Fruit fly (Drosophila melanogaster) whole organism, adult: ENCODE data around the gene foxo.

Experiments used
- CG11617 ChIP-seq: fragments of 200-800 bp; sonication (Bioruptor generic); optimal IDR thresholded peaks from 2 replicates; lab custom pipeline; 2017; ENCODE audit warnings: mild to moderate bottlenecking, missing biosample characterization, missing genetic modification reagents, missing genetic modification characterization
- CG12768 ChIP-seq: fragments of 200-800 bp; sonication (Bioruptor generic); optimal IDR thresholded peaks from 2 replicates; lab custom pipeline; 2017; ENCODE audit warnings: missing biosample characterization, missing genetic modification characterization, mild to moderate bottlenecking, moderate library complexity, missing genetic modification reagents
- CG14711 ChIP-seq: fragments of 200-800 bp; sonication (Bioruptor generic); optimal IDR thresholded peaks from 2 replicates; lab custom pipeline; 2018; ENCODE audit warnings: missing biosample characterization, mild to moderate bottlenecking, missing genetic modification characterization, moderate library complexity
- CG1620 ChIP-seq: fragments of 200-800 bp; sonication (Bioruptor generic); optimal IDR thresholded peaks from 2 replicates; lab custom pipeline; 2016; ENCODE audit warnings: missing biosample characterization, missing genetic modification characterization
- CG33017 ChIP-seq: fragments of 200-800 bp; sonication (Bioruptor generic); optimal IDR thresholded peaks from 2 replicates; lab custom pipeline; 2018; ENCODE audit warnings: missing biosample characterization, mild to moderate bottlenecking, missing genetic modification characterization, moderate library complexity
- CG5204 ChIP-seq: fragments of 200-800 bp; sonication (Bioruptor generic); optimal IDR thresholded peaks from 2 replicates; lab custom pipeline; 2016; ENCODE audit warnings: missing biosample characterization, missing genetic modification characterization
- CG7045 ChIP-seq: fragments of 200-800 bp; sonication (Bioruptor generic); optimal IDR thresholded peaks from 2 replicates; lab custom pipeline; 2017; ENCODE audit warnings: missing biosample characterization, mild to moderate bottlenecking, missing genetic modification characterization
- CG7101 ChIP-seq: fragments of 200-800 bp; sonication (Bioruptor generic); optimal IDR thresholded peaks from 2 replicates; lab custom pipeline; 2018; ENCODE audit warnings: missing biosample characterization, mild to moderate bottlenecking, missing genetic modification characterization, moderate library complexity
- Clk ChIP-seq: fragments of 200-800 bp; sonication (Bioruptor generic); optimal IDR thresholded peaks from 2 replicates; lab custom pipeline; 2017; ENCODE audit warnings: missing biosample characterization, missing genetic modification characterization
- Crg-1 ChIP-seq: fragments of 200-800 bp; sonication (Bioruptor generic); optimal IDR thresholded peaks from 2 replicates; lab custom pipeline; 2016; ENCODE audit warnings: missing biosample characterization, missing genetic modification characterization
- Hr96 ChIP-seq: fragments of 200-800 bp; sonication (Bioruptor generic); optimal IDR thresholded peaks from 2 replicates; lab custom pipeline; 2016; ENCODE audit warnings: missing biosample characterization, missing genetic modification characterization
- Mnt ChIP-seq: fragments of 200-800 bp; sonication (Bioruptor generic); optimal IDR thresholded peaks from 2 replicates; lab custom pipeline; 2016; ENCODE audit warnings: missing biosample characterization, mild to moderate bottlenecking, missing genetic modification characterization
- bab1 ChIP-seq: fragments of 200-800 bp; sonication (Bioruptor generic); optimal IDR thresholded peaks from 3 replicates; lab custom pipeline; 2019; ENCODE audit warnings: missing biosample characterization, mild to moderate bottlenecking, missing genetic modification characterization, moderate library complexity
- cic ChIP-seq: fragments of 200-800 bp; sonication (Bioruptor generic); optimal IDR thresholded peaks from 2 replicates; lab custom pipeline; 2017; ENCODE audit warnings: missing biosample characterization, mild to moderate bottlenecking, missing genetic modification characterization, moderate library complexity
- cnc ChIP-seq, 2 experiments: fragments of >200 bp; optimal IDR thresholded peaks; 2 replicates each; lab custom pipeline; 2017
- kay ChIP-seq: fragments of 200-800 bp; sonication (Bioruptor generic); peaks from one replicate; lab custom pipeline; 2016; ENCODE audit warnings: missing biosample characterization, missing genetic modification characterization, borderline replicate concordance
- ovo ChIP-seq: fragments of 200-800 bp; sonication (Bioruptor generic); optimal IDR thresholded peaks from 2 replicates; lab custom pipeline; 2016; ENCODE audit warnings: missing biosample characterization, missing genetic modification characterization
- pad ChIP-seq: fragments of 200-800 bp; sonication (Bioruptor generic); optimal IDR thresholded peaks from 3 replicates; lab custom pipeline; 2017; ENCODE audit warnings: missing biosample characterization, missing genetic modification characterization, mild to moderate bottlenecking, moderate library complexity, missing genetic modification reagents
- tj ChIP-seq: fragments of 200-800 bp; sonication (Bioruptor generic); optimal IDR thresholded peaks from 3 replicates; lab custom pipeline; 2017; ENCODE audit warnings: missing biosample characterization, mild to moderate bottlenecking, missing genetic modification characterization, moderate library complexity
- toe ChIP-seq: fragments of 200-800 bp; sonication (Bioruptor generic); optimal IDR thresholded peaks from 2 replicates; lab custom pipeline; 2016; ENCODE audit warnings: missing biosample characterization, missing genetic modification characterization

foxo gene

dm6 chr3R:14056320-14057053, at the start of gene foxo:
Gene foxo, plus strand, starts transcription at chr3R:14056945.
- peak; percentile 58 for TF ChIP-seq CG7045
- peak; percentile 24 for TF ChIP-seq toe
- peak; percentile 73 for TF ChIP-seq CG14711 (tag; lab: Kevin White, UChicago)
- peak; percentile 66 for TF ChIP-seq bab1 (GFP tag; lab: Kevin White, UChicago)
- TF ChIP-seq CG1620 = peak; percentile 20
- peak; percentile 66 for TF ChIP-seq CG7101 (tag; lab: Kevin White, UChicago)
- TF ChIP-seq ovo (GFP tag; lab: Kevin White, UChicago) = no peak
- TF ChIP-seq Mnt (GFP tag; lab: Kevin White, UChicago) = peak; percentile 99
- TF ChIP-seq cic (GFP tag; lab: Kevin White, UChicago) = peak; percentile 71
- TF ChIP-seq Hr96 (GFP tag; lab: Kevin White, UChicago) = no peak
- TF ChIP-seq pad (GFP tag; lab: Kevin White, UChicago) = peak; percentile 28
- no peak for TF ChIP-seq cnc (optimal IDR thresholded peaks at IDR 0.05; lab: Kevin White, UChicago)
- TF ChIP-seq tj (GFP tag; lab: Kevin White, UChicago) = no peak
- TF ChIP-seq CG33017 (tag; lab: Kevin White, UChicago) = peak; percentile 80
- TF ChIP-seq Crg-1 (GFP tag; lab: Kevin White, UChicago) = no peak
- TF ChIP-seq CG11617 (GFP tag; lab: Kevin White, UChicago) = peak; percentile 84
- peak; percentile 77 for TF ChIP-seq kay (GFP tag; lab: Kevin White, UChicago)
- TF ChIP-seq Clk (GFP tag; lab: Kevin White, UChicago) = no peak
- TF ChIP-seq CG12768 (GFP tag; lab: Kevin White, UChicago) = peak; percentile 57
- peak; percentile 48 for TF ChIP-seq CG5204 (GFP tag; lab: Kevin White, UChicago)

dm6 chr3R:14007550-14007949, 49.2 kb upstream of the foxo start:
- TF ChIP-seq CG7101 (tag; lab: Kevin White, UChicago) (no peak), bab1 (GFP tag; lab: Kevin White, UChicago) (no peak), Crg-1 (GFP tag; lab: Kevin White, UChicago) (no peak), toe (no peak)

dm6 chr3R:14008854-14009253, 47.9 kb upstream of the foxo start:
- TF ChIP-seq cnc (optimal IDR thresholded peaks at IDR 0.05; lab: Kevin White, UChicago) = no peak
- no peak for TF ChIP-seq bab1 (GFP tag; lab: Kevin White, UChicago)
- no peak for TF ChIP-seq Mnt (GFP tag; lab: Kevin White, UChicago)
- TF ChIP-seq pad (GFP tag; lab: Kevin White, UChicago) = no peak
- no peak for TF ChIP-seq CG5204 (GFP tag; lab: Kevin White, UChicago)
- no peak for TF ChIP-seq tj (GFP tag; lab: Kevin White, UChicago)
- no peak for TF ChIP-seq CG11617 (GFP tag; lab: Kevin White, UChicago)
- TF ChIP-seq CG12768 (GFP tag; lab: Kevin White, UChicago) = no peak
- no peak for TF ChIP-seq toe
- no peak for TF ChIP-seq CG1620
- TF ChIP-seq CG33017 (tag; lab: Kevin White, UChicago) = no peak
- no peak for TF ChIP-seq kay (GFP tag; lab: Kevin White, UChicago)
- TF ChIP-seq Crg-1 (GFP tag; lab: Kevin White, UChicago) = no peak

dm6 chr3R:14009643-14010042, 47.1 kb upstream of the foxo start:
- TF ChIP-seq CG1620 = no peak
- TF ChIP-seq CG12768 (GFP tag; lab: Kevin White, UChicago) = no peak
- no peak for TF ChIP-seq bab1 (GFP tag; lab: Kevin White, UChicago)
- TF ChIP-seq Clk (GFP tag; lab: Kevin White, UChicago) = no peak
- TF ChIP-seq kay (GFP tag; lab: Kevin White, UChicago) = no peak
- no peak for TF ChIP-seq pad (GFP tag; lab: Kevin White, UChicago)
- TF ChIP-seq Hr96 (GFP tag; lab: Kevin White, UChicago) = no peak
- TF ChIP-seq CG7045 = no peak
- TF ChIP-seq tj (GFP tag; lab: Kevin White, UChicago) = no peak
- no peak for TF ChIP-seq Crg-1 (GFP tag; lab: Kevin White, UChicago)
- TF ChIP-seq CG5204 (GFP tag; lab: Kevin White, UChicago) = no peak
- no peak for TF ChIP-seq CG7101 (tag; lab: Kevin White, UChicago)
- TF ChIP-seq CG14711 (tag; lab: Kevin White, UChicago) = no peak
- TF ChIP-seq CG11617 (GFP tag; lab: Kevin White, UChicago) = no peak
- no peak for TF ChIP-seq CG33017 (tag; lab: Kevin White, UChicago)
- no peak for TF ChIP-seq ovo (GFP tag; lab: Kevin White, UChicago)
- no peak for TF ChIP-seq cic (GFP tag; lab: Kevin White, UChicago)
- no peak for TF ChIP-seq Mnt (GFP tag; lab: Kevin White, UChicago)
- TF ChIP-seq cnc (optimal IDR thresholded peaks at IDR 0.05; lab: Kevin White, UChicago) = no peak
- TF ChIP-seq toe = no peak

- no peak for TF ChIP-seq CG14711 (tag; lab: Kevin White, UChicago)
- TF ChIP-seq CG1620 = no peak
- TF ChIP-seq CG33017 (tag; lab: Kevin White, UChicago) = no peak
- no peak for TF ChIP-seq tj (GFP tag; lab: Kevin White, UChicago)
- TF ChIP-seq CG11617 (GFP tag; lab: Kevin White, UChicago) = no peak
- TF ChIP-seq Hr96 (GFP tag; lab: Kevin White, UChicago) = no peak
- no peak for TF ChIP-seq ovo (GFP tag; lab: Kevin White, UChicago)
- no peak for TF ChIP-seq cnc (optimal IDR thresholded peaks at IDR 0.05; lab: Kevin White, UChicago)
- no peak for TF ChIP-seq pad (GFP tag; lab: Kevin White, UChicago)
- TF ChIP-seq Crg-1 (GFP tag; lab: Kevin White, UChicago) = no peak
- no peak for TF ChIP-seq kay (GFP tag; lab: Kevin White, UChicago)
- TF ChIP-seq CG5204 (GFP tag; lab: Kevin White, UChicago) = no peak
- TF ChIP-seq Clk (GFP tag; lab: Kevin White, UChicago) = no peak
- TF ChIP-seq CG12768 (GFP tag; lab: Kevin White, UChicago) = no peak
- no peak for TF ChIP-seq cic (GFP tag; lab: Kevin White, UChicago)
- no peak for TF ChIP-seq Mnt (GFP tag; lab: Kevin White, UChicago)
Measured at dm6 chr3R:14011175-14011574, 45.6 kb upstream of the foxo start.
